Worm (Caenorhabditis elegans): Measurements from ENCODE around the gene clec-146.

The clec-146 gene

ce11 chrII:13574395-13574794, 19.2 kb downstream of the clec-146 start:
- TF ChIP-seq B0035.1 (tag; optimal IDR thresholded peaks at IDR 0.05) (no peak), F49E8.2 (tag; optimal IDR thresholded peaks at IDR 0.05; ENCODE audit: insufficient read depth) (no peak), ztf-3 (GFP tag; optimal IDR thresholded peaks at IDR 0.05) (no peak), K11D2.4 (GFP tag; IDR thresholded peaks at IDR 0.05) (no peak), T26A5.8 (tag; optimal IDR thresholded peaks at IDR 0.05) (no peak), fkh-3 (tag; optimal IDR thresholded peaks at IDR 0.05) (no peak), madf-6 (GFP tag; IDR thresholded peaks at IDR 0.05) (no peak), unc-130 (GFP tag; optimal IDR thresholded peaks at IDR 0.05) (no peak)

ce11 chrII:13567871-13568270, 25.7 kb downstream of the clec-146 start, which contains the start of gene Y48E1B.3:
Gene Y48E1B.3, minus strand, starts transcription at chrII:13567971.
- TF ChIP-seq nhr-80 (tag; optimal IDR thresholded peaks at IDR 0.05) (no peak), let-526 (GFP tag; IDR thresholded peaks at IDR 0.05) (no peak), pha-4 (tag; optimal IDR thresholded peaks at IDR 0.05) (no peak), F57C9.4 (tag; optimal IDR thresholded peaks at IDR 0.05) (no peak), lin-35 (GFP tag; optimal IDR thresholded peaks at IDR 0.05) (no peak), C17E4.6 (GFP tag; IDR thresholded peaks at IDR 0.05) (no peak), snpc-3.4 (tag; optimal IDR thresholded peaks at IDR 0.05) (no peak), bed-1 (GFP tag; IDR thresholded peaks at IDR 0.05) (no peak), B0035.1 (tag; optimal IDR thresholded peaks at IDR 0.05) (no peak), F52B5.7 (tag; optimal IDR thresholded peaks at IDR 0.05) (no peak), ceh-100 (GFP tag; IDR thresholded peaks at IDR 0.05) (no peak), Y95B8A.8 (GFP tag; IDR thresholded peaks at IDR 0.05) (no peak), rcor-1 (GFP tag; IDR thresholded peaks at IDR 0.05) (no peak), lin-54 (GFP tag; optimal IDR thresholded peaks at IDR 0.05) (no peak), nhr-90 (tag; optimal IDR thresholded peaks at IDR 0.05) (no peak), fkh-3 (tag; optimal IDR thresholded peaks at IDR 0.05) (no peak)

- TF ChIP-seq tbx-9 (tag; optimal IDR thresholded peaks at IDR 0.05; ENCODE audit: borderline replicate concordance), result no peak
- peak; percentile 42; the same call in 1 of the 2 replicates for TF ChIP-seq egrh-3 (GFP tag; IDR thresholded peaks at IDR 0.05)
- no peak for TF ChIP-seq F39B2.1 (GFP tag; IDR thresholded peaks at IDR 0.05)
- 0 out of 2 replicates have a peak, but pooled peaks have one; percentile 7 for TF ChIP-seq F37B4.10 (GFP tag; IDR thresholded peaks at IDR 0.05)
Measured at ce11 chrII:13560553-13560952, 33.0 kb downstream of the clec-146 start.

ce11 chrII:13547545-13547944, 46.0 kb downstream of the clec-146 start, which contains the start of gene ddl-2:
Gene ddl-2, minus strand, starts transcription at chrII:13547645.
- TF ChIP-seq let-526 (GFP tag; IDR thresholded peaks at IDR 0.05), result no peak
- no peak for TF ChIP-seq dpl-1 (GFP tag; optimal IDR thresholded peaks at IDR 0.05)
- no peak for TF ChIP-seq atf-7 (tag; optimal IDR thresholded peaks at IDR 0.05)
- no peak for TF ChIP-seq akir-1 (GFP tag; optimal IDR thresholded peaks at IDR 0.05)
- TF ChIP-seq snpc-4 (GFP tag; optimal IDR thresholded peaks at IDR 0.05), result no peak
- no peak for TF ChIP-seq snpc-4 (tag; optimal IDR thresholded peaks at IDR 0.05)
- no peak for TF ChIP-seq ztf-26 (tag; optimal IDR thresholded peaks at IDR 0.05)
- TF ChIP-seq sdz-38 (tag; optimal IDR thresholded peaks at IDR 0.05), result no peak
- TF ChIP-seq unc-130 (GFP tag; optimal IDR thresholded peaks at IDR 0.05), result no peak
- no peak for TF ChIP-seq mes-4 (tag; optimal IDR thresholded peaks at IDR 0.05)
- TF ChIP-seq tbx-9 (tag; optimal IDR thresholded peaks at IDR 0.05; ENCODE audit: borderline replicate concordance), result no peak
- no peak for TF ChIP-seq Y67H2A.10 (GFP tag; conservative IDR thresholded peaks at IDR 0.05)
- no peak for TF ChIP-seq attf-3 (GFP tag; conservative IDR thresholded peaks at IDR 0.05)
- TF ChIP-seq mcd-1 (GFP tag; IDR thresholded peaks at IDR 0.05), result no peak
- TF ChIP-seq F39B2.1 (GFP tag; IDR thresholded peaks at IDR 0.05), result no peak
- TF ChIP-seq nhr-80 (tag; optimal IDR thresholded peaks at IDR 0.05), result no peak
- TF ChIP-seq B0261.1 (tag; optimal IDR thresholded peaks at IDR 0.05), result no peak
